Fruit fly (Drosophila melanogaster) Kc167 (cell line): ENCODE data around the gene CG42340.
"Not testable (repeated sequence)": the region's sequence is repeated elsewhere in the genome, so short reads cannot be mapped to it uniquely, and the experiment has no call there.

Experiments used
- Myc ChIP-seq: fragments of >200 bp; optimal IDR thresholded peaks from 2 replicates; lab custom pipeline; 2017; ENCODE audit warnings: missing external identifiers
- h ChIP-seq: fragments of >200 bp; optimal IDR thresholded peaks from 3 replicates; lab custom pipeline; 2018; ENCODE audit warnings: missing external identifiers
- insv ChIP-seq: fragments of >200 bp; optimal IDR thresholded peaks from 3 replicates; lab custom pipeline; 2018; ENCODE audit warnings: missing external identifiers
- psq ChIP-seq: fragments of >200 bp; optimal IDR thresholded peaks from 2 replicates; lab custom pipeline; 2017; ENCODE audit warnings: missing external identifiers
- ttk ChIP-seq: sonication (Bioruptor generic); optimal IDR thresholded peaks from 2 replicates; lab custom pipeline; 2017; ENCODE audit warnings: missing external identifiers

- TF ChIP-seq Myc, insv, psq, h, ttk (lab: Kevin White, UChicago): not testable (repeated sequence)
Measured at dm6 chrX:6472278-6472677, 51.8 kb downstream of the CG42340 start, which contains the start of gene CG33667.
